Fruit fly (Drosophila melanogaster): ENCODE data around the gene Ten-a.

Ten-a gene

DNA sequence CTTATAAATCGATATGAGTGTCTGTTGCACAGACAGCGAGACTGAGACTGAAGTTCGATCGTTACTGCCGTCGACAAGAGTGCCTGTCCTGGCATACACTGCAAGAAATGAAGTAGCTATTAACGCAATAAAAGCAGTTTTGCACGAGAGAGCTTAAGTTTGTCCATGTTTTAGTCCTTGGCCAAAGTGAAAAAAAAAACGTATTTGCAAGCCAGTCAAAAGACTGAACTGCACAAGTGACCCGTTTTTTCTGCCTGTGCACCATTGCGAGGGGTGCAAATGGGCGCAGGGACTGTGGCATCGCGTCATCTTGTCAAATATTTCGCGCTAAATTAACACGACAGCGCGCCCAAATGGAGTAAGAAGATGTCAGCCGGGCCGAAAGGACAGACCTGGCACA, 32.1 kb downstream of the Ten-a start (continued):
- TF ChIP-seq Trl (optimal IDR thresholded peaks at IDR 0.05) (no peak), Trl (GFP tag; optimal IDR thresholded peaks at IDR 0.05) (no peak), CG32532 (GFP tag; IDR thresholded peaks at IDR 0.05) (no peak), HmgZ (tag; optimal IDR thresholded peaks at IDR 0.05) (no peak), CG13894 (tag; optimal IDR thresholded peaks at IDR 0.05) (no peak), lab (GFP tag; optimal IDR thresholded peaks at IDR 0.05) (peak; percentile 4), cg (GFP tag; optimal IDR thresholded peaks at IDR 0.05) (no peak), CG17385 (GFP tag; optimal IDR thresholded peaks at IDR 0.05) (no peak), Optix (GFP tag; IDR thresholded peaks at IDR 0.05) (0 out of 3 replicates have a peak, but pooled peaks have one; percentile 38), kay (GFP tag; optimal IDR thresholded peaks at IDR 0.05) (no peak), so (GFP tag; IDR thresholded peaks at IDR 0.05) (no peak), B-H2 (GFP tag; optimal IDR thresholded peaks at IDR 0.05) (no peak), BEAF-32 (GFP tag; optimal IDR thresholded peaks at IDR 0.05) (no peak), E2f1 (GFP tag; IDR thresholded peaks at IDR 0.05) (no peak), Neu2 (GFP tag; optimal IDR thresholded peaks at IDR 0.05; ENCODE audit: borderline replicate concordance) (no peak), CG9437 (GFP tag; optimal IDR thresholded peaks at IDR 0.05) (no peak), CG15269 (tag; optimal IDR thresholded peaks at IDR 0.05) (no peak), Six4 (GFP tag; optimal IDR thresholded peaks at IDR 0.05) (no peak), CG10321 (GFP tag; IDR thresholded peaks at IDR 0.05) (no peak), gcm2 (GFP tag; optimal IDR thresholded peaks at IDR 0.05) (no peak), CG31441 (GFP tag; IDR thresholded peaks at IDR 0.05) (no peak), gcm (GFP tag; optimal IDR thresholded peaks at IDR 0.05) (no peak), ro (GFP tag; IDR thresholded peaks at IDR 0.05) (no peak), CG7963 (GFP tag; IDR thresholded peaks at IDR 0.05; ENCODE audit: partially characterized antibody) (no peak), CG11560 (tag; IDR thresholded peaks at IDR 0.05) (no peak), CG17568 (GFP tag; optimal IDR thresholded peaks at IDR 0.05) (no peak), ATbp (GFP tag; optimal IDR thresholded peaks at IDR 0.05) (no peak), odd (GFP tag; optimal IDR thresholded peaks at IDR 0.05) (no peak), insv (GFP tag; optimal IDR thresholded peaks at IDR 0.05) (no peak), Ssrp (tag; optimal IDR thresholded peaks at IDR 0.05) (no peak), CG12236 (GFP tag; optimal IDR thresholded peaks at IDR 0.05) (no peak), CG11085 (GFP tag; IDR thresholded peaks at IDR 0.05) (no peak), CG12155 (GFP tag; optimal IDR thresholded peaks at IDR 0.05) (no peak), unpg (GFP tag; optimal IDR thresholded peaks at IDR 0.05) (peak; percentile 10), CG2202 (tag; optimal IDR thresholded peaks at IDR 0.05) (no peak), crol (GFP tag; IDR thresholded peaks at IDR 0.05) (no peak), CG9817 (tag; optimal IDR thresholded peaks at IDR 0.05) (no peak), CG4282 (GFP tag; optimal IDR thresholded peaks at IDR 0.05) (no peak), ato (GFP tag; IDR thresholded peaks at IDR 0.05; ENCODE audit: partially characterized antibody) (no peak), CG7745 (tag; optimal IDR thresholded peaks at IDR 0.05) (no peak), Ets97D (GFP tag; optimal IDR thresholded peaks at IDR 0.05) (no peak), CG15479 (GFP tag; optimal IDR thresholded peaks at IDR 0.05) (no peak), Ravus (GFP tag; IDR thresholded peaks at IDR 0.05) (no peak), ac (GFP tag; optimal IDR thresholded peaks at IDR 0.05) (no peak), tx (GFP tag; optimal IDR thresholded peaks at IDR 0.05) (no peak), run (tag; optimal IDR thresholded peaks at IDR 0.05) (no peak), lola (GFP tag; optimal IDR thresholded peaks at IDR 0.05) (peak in 1 of 3 experiments; percentile 22), CG14050 (GFP tag; IDR thresholded peaks at IDR 0.05) (no peak), tll (GFP tag; optimal IDR thresholded peaks at IDR 0.05) (no peak), Rx (GFP tag; IDR thresholded peaks at IDR 0.05) (no peak), aop (GFP tag; IDR thresholded peaks at IDR 0.05) (no peak)
